Fruit fly (Drosophila melanogaster): ENCODE results near the gene CG31229.
A peak's percentile ranks its signal among the peaks of the same experiment; 100 is the strongest.

Gene CG31229

DNA sequence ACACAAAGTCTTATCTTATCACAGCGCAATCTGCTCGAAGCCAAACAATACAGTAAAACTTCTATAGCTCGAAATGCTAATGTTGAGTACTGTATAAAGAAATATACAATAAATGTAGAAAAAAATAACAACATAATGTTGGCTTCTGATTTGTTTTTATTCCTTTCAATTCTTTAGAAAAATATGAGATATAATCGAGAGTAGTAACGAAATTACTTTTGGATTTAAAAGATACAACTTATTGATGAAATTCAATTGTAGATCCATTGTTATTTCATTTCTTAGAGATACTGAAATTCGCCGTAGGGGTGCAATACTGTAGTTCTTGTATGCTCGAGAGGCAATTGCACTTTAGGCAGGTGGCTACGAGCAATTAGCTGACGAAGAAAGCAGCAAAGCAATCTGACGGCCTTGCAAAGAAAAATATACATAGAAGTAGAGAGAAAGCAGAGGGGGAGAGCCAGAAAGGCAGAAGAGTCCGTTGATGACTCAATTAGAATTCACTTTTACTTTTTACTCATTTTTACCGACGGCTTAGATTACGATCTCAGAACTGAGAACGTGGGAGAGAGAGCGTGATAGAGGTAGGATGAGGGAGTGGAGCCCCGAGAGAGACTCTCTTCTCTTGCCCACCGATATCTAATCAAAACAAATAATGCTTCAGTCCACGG is 2.9 kb downstream of the CG31229 start (continued):
- TF ChIP-seq CG17385 (GFP tag; optimal IDR thresholded peaks at IDR 0.05) = peak; percentile 40
- TF ChIP-seq en (GFP tag; optimal IDR thresholded peaks at IDR 0.05) = no peak
- peak; percentile 60; the same call in 2 of the 3 replicates for TF ChIP-seq CG17361 (GFP tag; IDR thresholded peaks at IDR 0.05)
- TF ChIP-seq CG30403 (GFP tag; optimal IDR thresholded peaks at IDR 0.05) = peak; percentile 75
- TF ChIP-seq CG17328 (GFP tag; IDR thresholded peaks at IDR 0.05) = peak; percentile 47; the same call in 1 of the 2 replicates
- TF ChIP-seq CG2712 (tag; optimal IDR thresholded peaks at IDR 0.05) = peak; percentile 66
- TF ChIP-seq Rfx (GFP tag; IDR thresholded peaks at IDR 0.05) = no peak
- no peak for TF ChIP-seq yki (optimal IDR thresholded peaks at IDR 0.05)
- TF ChIP-seq hbn (GFP tag; IDR thresholded peaks at IDR 0.05; ENCODE audit: partially characterized antibody) = no peak
- TF ChIP-seq Myb (GFP tag; optimal IDR thresholded peaks at IDR 0.05) = no peak
- TF ChIP-seq CG18262 (tag; optimal IDR thresholded peaks at IDR 0.05) = peak; percentile 73
- no peak for TF ChIP-seq Ada2b (GFP tag; IDR thresholded peaks at IDR 0.05)
- peak; percentile 81 for TF ChIP-seq z (GFP tag; IDR thresholded peaks at IDR 0.05)
- TF ChIP-seq kay (GFP tag; optimal IDR thresholded peaks at IDR 0.05) = no peak
- 0 out of 2 replicates have a peak, but pooled peaks have one; percentile 29 for TF ChIP-seq ttk (GFP tag; IDR thresholded peaks at IDR 0.05)
- TF ChIP-seq Elba2 (GFP tag; optimal IDR thresholded peaks at IDR 0.05) = no peak
- peak; percentile 40 for TF ChIP-seq Ptx1 (GFP tag; IDR thresholded peaks at IDR 0.05)
- TF ChIP-seq fu2 (GFP tag; optimal IDR thresholded peaks at IDR 0.05) = no peak
- TF ChIP-seq CG31224 (GFP tag; IDR thresholded peaks at IDR 0.05) = 0 out of 2 replicates have a peak, but pooled peaks have one; percentile 29
- TF ChIP-seq CG12769 (tag; optimal IDR thresholded peaks at IDR 0.05) = no peak
- TF ChIP-seq D19A (tag; optimal IDR thresholded peaks at IDR 0.05) = peak; percentile 16
- no peak for TF ChIP-seq Usf (GFP tag; optimal IDR thresholded peaks at IDR 0.05)
- no peak for TF ChIP-seq CG4282 (GFP tag; optimal IDR thresholded peaks at IDR 0.05)
- peak; percentile 38 for TF ChIP-seq Drgx (GFP tag; IDR thresholded peaks at IDR 0.05)
- TF ChIP-seq CG10959 (GFP tag; IDR thresholded peaks at IDR 0.05) = no peak
- TF ChIP-seq CG13624 (GFP tag; optimal IDR thresholded peaks at IDR 0.05) = peak; percentile 65
- TF ChIP-seq unpg (GFP tag; optimal IDR thresholded peaks at IDR 0.05) = peak; percentile 70
- no peak for TF ChIP-seq slou (GFP tag; optimal IDR thresholded peaks at IDR 0.05)
- no peak for TF ChIP-seq CG30431 (GFP tag; optimal IDR thresholded peaks at IDR 0.05)
- peak; percentile 36; the same call in 1 of the 2 replicates for TF ChIP-seq CG32767 (GFP tag; IDR thresholded peaks at IDR 0.05)
- TF ChIP-seq Hsf (GFP tag; optimal IDR thresholded peaks at IDR 0.05) = peak; percentile 35
- peak; percentile 93 for TF ChIP-seq grau (tag; optimal IDR thresholded peaks at IDR 0.05)
- TF ChIP-seq CG10209 (GFP tag; optimal IDR thresholded peaks at IDR 0.05) = peak; percentile 2
- no peak for TF ChIP-seq lab (GFP tag; optimal IDR thresholded peaks at IDR 0.05)
- peak; percentile 34 for TF ChIP-seq CG10979 (tag; optimal IDR thresholded peaks at IDR 0.05)
- TF ChIP-seq toy (GFP tag; IDR thresholded peaks at IDR 0.05) = no peak
- no peak for TF ChIP-seq amos (GFP tag; IDR thresholded peaks at IDR 0.05; ENCODE audit: partially characterized antibody)
- no peak for TF ChIP-seq CG12155 (GFP tag; optimal IDR thresholded peaks at IDR 0.05)
- no peak for TF ChIP-seq tup (GFP tag; optimal IDR thresholded peaks at IDR 0.05)
- TF ChIP-seq Fer3 (tag; optimal IDR thresholded peaks at IDR 0.05) = peak; percentile 42
- TF ChIP-seq CG8924 (tag; optimal IDR thresholded peaks at IDR 0.05) = peak; percentile 61
- no peak for TF ChIP-seq CG18476 (GFP tag; optimal IDR thresholded peaks at IDR 0.05)
- peak; percentile 51 for TF ChIP-seq salm (tag; optimal IDR thresholded peaks at IDR 0.05)
- TF ChIP-seq MBD-R2 (GFP tag; IDR thresholded peaks at IDR 0.05) = peak; percentile 29; the same call in 1 of the 2 replicates
- peak; percentile 45 for TF ChIP-seq HHEX (GFP tag; optimal IDR thresholded peaks at IDR 0.05)
- TF ChIP-seq CG18599 (GFP tag; optimal IDR thresholded peaks at IDR 0.05) = peak; percentile 20
- peak; percentile 85 for TF ChIP-seq Med (GFP tag)
- TF ChIP-seq kah (GFP tag; optimal IDR thresholded peaks at IDR 0.05) = no peak
- TF ChIP-seq CG6175 (GFP tag; IDR thresholded peaks at IDR 0.05) = no peak
- TF ChIP-seq CG15601 (tag; optimal IDR thresholded peaks at IDR 0.05) = peak; percentile 44

All from whole organism, embryonic.